Worm (Caenorhabditis elegans) whole organism, L3 larva: ENCODE data around the gene F14F9.8.

Experiments used
- aly-2 ChIP-seq: fragments of 150-350 bp; optimal IDR thresholded peaks from 2 replicates; lab custom pipeline; 2014; ENCODE audit warnings: missing biosample characterization, missing genetic modification characterization
- ceh-82 ChIP-seq: fragments of 150-350 bp; optimal IDR thresholded peaks from 2 replicates; lab custom pipeline; 2014; ENCODE audit warnings: missing biosample characterization, missing genetic modification characterization
- daf-12 ChIP-seq: fragments of 150-350 bp; optimal IDR thresholded peaks from 2 replicates; lab custom pipeline; 2014; ENCODE audit warnings: missing biosample characterization, missing genetic modification reagents, missing genetic modification characterization
- egl-5 ChIP-seq: fragments of 150-350 bp; optimal IDR thresholded peaks from 2 replicates; lab custom pipeline; 2017; ENCODE audit warnings: missing biosample characterization, missing genetic modification reagents, missing genetic modification characterization, inconsistent platforms
- fos-1 ChIP-seq: fragments of 150-350 bp; optimal IDR thresholded peaks from 2 replicates; lab custom pipeline; 2014; ENCODE audit warnings: missing biosample characterization, missing genetic modification characterization
- snpc-4 ChIP-seq: fragments of 150-350 bp; optimal IDR thresholded peaks from 2 replicates; lab custom pipeline; 2014; ENCODE audit warnings: missing biosample characterization, missing genetic modification characterization
- zag-1 ChIP-seq: fragments of 150-350 bp; optimal IDR thresholded peaks from 2 replicates; lab custom pipeline; 2014; ENCODE audit warnings: missing biosample characterization, missing genetic modification characterization

DNA sequence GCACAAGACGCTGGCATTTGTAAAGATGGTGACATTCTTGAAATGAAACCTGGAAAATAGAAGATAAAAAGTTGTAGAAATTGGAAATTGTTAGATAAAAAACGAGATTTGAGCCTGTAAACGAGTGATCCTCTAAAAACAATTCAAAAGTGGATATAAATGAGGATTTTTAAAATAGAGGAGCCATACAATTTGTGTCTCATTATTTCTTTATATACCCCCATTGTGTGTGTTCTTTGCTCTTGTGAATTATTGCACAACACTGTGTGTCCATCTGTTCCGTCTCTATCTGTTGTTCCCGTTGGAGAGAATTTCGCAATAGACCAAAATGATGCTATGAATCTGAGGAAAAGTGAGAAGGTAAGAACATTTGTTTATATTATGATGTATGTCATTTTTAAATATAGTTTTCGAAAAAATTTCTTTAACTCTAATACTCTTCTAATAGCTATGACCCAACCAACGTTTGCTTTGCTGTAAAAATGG, 43.2 kb upstream of the F14F9.8 start, which contains the start of gene Y58A7A.5:
- no peak for TF ChIP-seq ceh-82 (tag; lab: Kevin White, UChicago)
- TF ChIP-seq aly-2, result no peak
- TF ChIP-seq fos-1 (tag; lab: Kevin White, UChicago), result no peak
- no peak for TF ChIP-seq snpc-4 (tag; lab: Kevin White, UChicago)
- TF ChIP-seq zag-1 (tag; lab: Kevin White, UChicago), result no peak
- no peak for TF ChIP-seq egl-5 (tag; lab: Kevin White, UChicago)
- TF ChIP-seq daf-12 (tag; lab: Kevin White, UChicago), result no peak
